Fruit fly (Drosophila melanogaster) whole organism: ENCODE data around the gene CG5500.

Source experiments
- CG8478 ChIP-seq: fragments of >200 bp; optimal IDR thresholded peaks from 2 replicates; lab custom pipeline; 2018; ENCODE audit warnings: inconsistent platforms
- Dll ChIP-seq: fragments of >200 bp; optimal IDR thresholded peaks from 2 replicates; lab custom pipeline; 2017
- EcR ChIP-seq, 2 experiments: fragments of >200 bp; optimal IDR thresholded peaks; 2 replicates each; lab custom pipeline; 2017; ENCODE audit warnings: missing biosample characterization in 2 of 2, missing genetic modification characterization in 2 of 2, missing genetic modification reagents in 2 of 2
- pan ChIP-seq: fragments of >200 bp; optimal IDR thresholded peaks from 2 replicates; lab custom pipeline; 2017
- psq ChIP-seq: fragments of >200 bp; optimal IDR thresholded peaks from 2 replicates; lab custom pipeline; 2017
- usp ChIP-seq: fragments of >200 bp; optimal IDR thresholded peaks from 2 replicates; lab custom pipeline; 2017; ENCODE audit warnings: missing biosample characterization, missing genetic modification characterization, mixed read lengths

CG5500 gene

DNA sequence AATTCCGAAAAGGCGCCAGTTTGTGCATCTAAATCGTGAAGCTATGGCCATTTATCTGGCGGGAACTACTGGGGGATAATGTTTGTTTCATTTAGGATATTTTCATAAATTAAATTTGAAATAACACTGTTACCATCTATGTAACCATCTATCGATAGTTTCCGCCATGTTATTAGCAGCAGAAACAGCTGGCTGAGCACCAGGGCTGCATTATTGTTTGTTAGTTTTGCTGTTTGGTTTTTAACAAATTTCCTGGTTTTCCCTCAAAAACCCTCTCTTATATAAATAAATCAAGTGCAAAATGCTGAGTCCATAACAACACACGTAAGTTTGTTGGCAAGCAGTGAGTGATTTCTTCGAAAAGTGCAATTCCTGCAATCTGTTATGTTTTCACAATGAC is at the start of gene CG5500:
TSS of gene CG5500 (plus strand) at position 199 of the 400 bp plus-strand sequence.
- TF ChIP-seq usp (GFP tag; lab: Kevin White, UChicago) (no peak), pan (lab: Kevin White, UChicago) (no peak), psq (no peak), CG8478 (lab: Kevin White, UChicago) (no peak), Dll (lab: Kevin White, UChicago) (no peak), EcR (GFP tag; optimal IDR thresholded peaks at IDR 0.05; lab: Kevin White, UChicago) (no peak)

DNA sequence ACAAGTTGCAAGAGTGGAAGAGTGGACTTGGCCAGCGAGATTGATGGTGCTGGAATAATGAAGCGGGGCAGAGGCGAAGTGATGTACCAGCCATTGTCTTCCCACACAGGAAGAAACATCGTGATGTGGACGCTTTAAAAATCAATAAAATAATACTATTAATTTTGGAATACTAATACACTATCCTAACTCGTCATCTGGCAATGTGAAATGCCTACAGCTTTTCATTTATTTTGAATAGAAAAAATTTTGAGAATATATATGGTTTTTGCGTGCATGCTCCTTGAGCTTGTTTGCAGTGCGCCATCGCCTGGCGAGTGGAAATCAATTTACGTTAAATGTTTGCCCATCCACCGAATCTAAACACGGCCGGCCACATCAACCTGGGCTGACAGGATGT is 44.6 kb upstream of the CG5500 start:
- TF ChIP-seq psq (no peak), pan (lab: Kevin White, UChicago) (no peak), CG8478 (lab: Kevin White, UChicago) (no peak), Dll (lab: Kevin White, UChicago) (no peak), EcR (GFP tag; optimal IDR thresholded peaks at IDR 0.05; lab: Kevin White, UChicago) (no peak), usp (GFP tag; lab: Kevin White, UChicago) (no peak)

DNA sequence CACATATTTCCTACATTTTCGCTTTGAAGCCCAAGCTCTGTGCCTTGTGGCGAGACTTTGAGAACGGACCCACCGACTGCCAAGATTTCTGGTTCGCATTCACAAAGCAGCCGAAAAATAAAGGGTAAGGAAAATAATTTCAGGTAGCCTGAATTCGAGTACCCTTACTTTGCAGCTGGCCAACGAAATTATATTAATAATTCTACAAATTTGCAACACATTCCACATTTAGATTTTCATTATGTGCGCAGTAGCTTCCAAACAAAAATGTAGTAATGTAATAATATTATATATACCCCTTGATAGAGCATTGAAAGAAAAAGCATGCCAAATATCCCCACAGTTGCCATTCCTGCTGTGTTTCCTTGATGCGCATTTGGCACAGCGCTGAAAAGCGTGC is 30.0 kb upstream of the CG5500 start:
- TF ChIP-seq psq (no peak), usp (GFP tag; lab: Kevin White, UChicago) (no peak), Dll (lab: Kevin White, UChicago) (no peak), EcR (GFP tag; optimal IDR thresholded peaks at IDR 0.05; lab: Kevin White, UChicago) (no peak), pan (lab: Kevin White, UChicago) (no peak), CG8478 (lab: Kevin White, UChicago) (no peak)

DNA sequence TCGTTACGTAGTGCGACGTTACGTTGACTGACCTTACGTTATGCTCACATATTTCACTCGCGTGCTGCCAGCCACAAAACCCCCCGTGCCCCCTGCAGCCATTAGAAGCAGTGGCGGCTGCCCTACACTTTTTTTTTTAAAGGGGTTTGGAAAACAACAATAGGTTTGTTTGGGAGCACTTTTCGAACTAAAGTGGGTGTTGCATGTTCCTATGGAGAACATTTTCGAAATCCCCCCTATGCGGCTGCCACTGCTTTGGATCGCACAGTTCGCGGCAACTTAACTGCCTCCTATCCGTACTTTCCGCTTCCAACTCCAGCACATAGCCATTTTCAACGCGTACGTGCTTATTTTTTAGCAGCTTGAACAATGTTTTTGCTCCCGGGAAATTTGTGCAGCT is 22.7 kb upstream of the CG5500 start:
- TF ChIP-seq psq, result no peak
- TF ChIP-seq Dll (lab: Kevin White, UChicago), result no peak
- no peak for TF ChIP-seq usp (GFP tag; lab: Kevin White, UChicago)
- TF ChIP-seq EcR (GFP tag; optimal IDR thresholded peaks at IDR 0.05; lab: Kevin White, UChicago), result no peak
- no peak for TF ChIP-seq CG8478 (lab: Kevin White, UChicago)
- no peak for TF ChIP-seq pan (lab: Kevin White, UChicago)

DNA sequence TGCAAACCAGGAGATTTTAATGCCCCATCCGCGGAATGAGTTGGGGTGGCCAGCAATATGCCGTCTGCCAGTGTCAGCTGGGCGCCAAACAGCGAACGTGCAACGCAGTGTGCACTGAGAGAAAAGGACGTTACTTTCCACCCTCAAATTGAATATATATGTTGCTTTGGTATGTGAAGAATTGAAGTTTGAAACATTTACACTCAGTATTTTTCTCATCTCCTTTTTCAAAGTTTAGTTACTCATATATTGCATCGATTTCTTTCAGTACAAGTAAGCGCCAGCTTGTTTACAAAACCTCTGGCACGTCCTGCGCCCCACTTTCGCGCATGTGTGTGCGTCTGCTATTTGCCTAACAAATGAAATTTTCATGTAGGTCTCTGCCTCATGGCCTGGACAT is 17.2 kb upstream of the CG5500 start:
- no peak for TF ChIP-seq usp (GFP tag; lab: Kevin White, UChicago)
- no peak for TF ChIP-seq pan (lab: Kevin White, UChicago)
- no peak for TF ChIP-seq CG8478 (lab: Kevin White, UChicago)
- TF ChIP-seq Dll (lab: Kevin White, UChicago), result no peak
- no peak for TF ChIP-seq psq
- TF ChIP-seq EcR (GFP tag; optimal IDR thresholded peaks at IDR 0.05; lab: Kevin White, UChicago), result no peak

DNA sequence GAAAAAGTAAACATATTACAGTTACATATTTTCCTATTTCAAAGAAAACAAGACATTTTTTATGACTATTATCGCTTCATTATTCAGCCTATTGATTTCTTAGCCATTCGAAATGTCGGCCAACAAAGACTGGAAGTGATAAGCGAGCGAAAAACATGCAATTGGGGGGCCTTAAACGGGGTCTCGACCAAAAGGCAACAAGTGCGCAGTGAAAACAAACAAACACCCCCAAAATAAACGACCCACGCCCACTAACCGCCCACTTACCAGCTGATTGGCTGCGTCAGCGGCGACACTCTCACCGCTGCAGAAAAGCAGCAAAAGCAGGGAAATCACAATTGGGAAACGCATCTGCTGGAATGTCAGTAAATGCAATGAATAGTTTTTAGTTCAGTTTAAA is 14.2 kb upstream of the CG5500 start:
- no peak for TF ChIP-seq usp (GFP tag; lab: Kevin White, UChicago)
- TF ChIP-seq Dll (lab: Kevin White, UChicago), result no peak
- TF ChIP-seq EcR (GFP tag; optimal IDR thresholded peaks at IDR 0.05; lab: Kevin White, UChicago), result no peak

DNA sequence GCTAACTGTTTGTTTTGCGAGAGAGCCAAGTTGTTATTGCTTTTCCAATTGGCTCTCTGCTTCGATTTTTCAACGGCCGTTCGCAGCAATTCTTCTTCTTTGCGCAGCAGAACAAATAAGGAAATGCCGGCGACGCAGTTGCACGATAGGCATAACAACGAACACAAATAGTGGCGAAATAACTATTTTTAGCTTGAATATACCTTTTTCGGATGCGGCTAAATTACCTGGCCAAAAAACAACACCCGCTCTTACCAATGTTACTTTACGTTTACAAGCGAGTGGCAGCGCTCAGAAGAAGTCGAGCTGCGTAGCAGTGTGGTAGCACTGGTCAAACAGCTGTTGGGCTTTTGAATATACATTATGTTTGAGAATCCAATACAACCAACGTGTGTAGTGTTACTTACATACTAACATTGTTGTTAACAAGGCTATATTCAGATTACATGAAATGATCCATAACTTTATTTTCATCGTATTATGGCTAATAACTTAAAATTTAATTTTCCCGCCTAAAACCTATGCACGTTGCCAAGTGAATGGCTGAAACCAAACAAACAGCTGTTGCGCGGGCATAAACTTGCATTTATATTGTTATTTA is 13.5 kb upstream of the CG5500 start, which contains the start of the genes Lerp and IntS12:
TSS of gene Lerp (minus strand) at position 283 of the 601 bp plus-strand sequence.
TSS of gene IntS12 (plus strand) at position 529 of the 601 bp plus-strand sequence.
- TF ChIP-seq psq (no peak), CG8478 (lab: Kevin White, UChicago) (no peak), usp (GFP tag; lab: Kevin White, UChicago) (no peak), Dll (lab: Kevin White, UChicago) (no peak), EcR (GFP tag; optimal IDR thresholded peaks at IDR 0.05; lab: Kevin White, UChicago) (no peak), pan (lab: Kevin White, UChicago) (no peak)

DNA sequence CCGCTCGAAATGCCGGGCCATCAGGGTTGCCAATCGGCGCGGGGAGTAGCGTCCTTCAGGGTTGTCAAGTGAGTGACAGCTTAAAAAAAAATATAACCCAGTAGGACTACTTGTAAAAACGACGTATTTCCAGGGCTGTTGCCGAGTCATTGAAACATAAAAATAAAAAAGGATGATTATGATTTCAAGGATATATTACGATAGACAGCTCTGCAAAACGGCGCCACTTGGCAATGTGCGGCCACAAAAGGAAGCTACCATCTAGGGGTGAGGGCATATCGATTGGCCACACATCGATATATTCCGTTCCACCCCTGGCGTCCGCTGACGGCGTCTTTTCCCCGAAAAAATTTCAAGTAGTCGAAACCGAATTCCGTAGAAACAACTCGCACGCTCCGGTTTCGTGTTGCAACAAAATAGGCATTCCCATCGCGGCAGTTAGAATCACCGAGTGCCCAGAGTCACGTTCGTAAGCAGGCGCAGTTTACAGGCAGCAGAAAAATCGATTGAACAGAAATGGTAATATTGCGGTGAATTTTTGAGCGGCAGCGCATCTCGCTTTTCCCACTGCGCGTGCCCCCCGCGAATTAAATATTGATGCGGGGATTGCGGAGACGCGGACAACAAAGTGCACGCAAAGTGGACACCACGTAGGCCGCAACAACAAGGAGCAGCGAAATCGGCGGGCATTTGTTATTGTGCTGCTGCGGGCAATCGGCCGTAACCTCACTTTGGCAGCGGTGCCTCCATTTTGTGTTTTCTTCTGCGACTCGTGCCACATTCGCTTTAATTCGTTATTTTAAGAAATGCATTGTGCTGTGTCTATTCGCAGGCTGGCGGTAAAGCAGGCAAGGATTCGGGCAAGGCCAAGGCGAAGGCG is 9.6 kb upstream of the CG5500 start, which contains the start of the genes ball and His2Av:
TSS of gene ball (minus strand) at position 231 of the 880 bp plus-strand sequence.
TSS of gene His2Av (plus strand) at position 353 of the 880 bp plus-strand sequence.
- TF ChIP-seq pan (lab: Kevin White, UChicago) (no peak), Dll (lab: Kevin White, UChicago) (no peak), psq (no peak), usp (GFP tag; lab: Kevin White, UChicago) (no peak), CG8478 (lab: Kevin White, UChicago) (no peak), EcR (GFP tag; optimal IDR thresholded peaks at IDR 0.05; lab: Kevin White, UChicago) (no peak)

DNA sequence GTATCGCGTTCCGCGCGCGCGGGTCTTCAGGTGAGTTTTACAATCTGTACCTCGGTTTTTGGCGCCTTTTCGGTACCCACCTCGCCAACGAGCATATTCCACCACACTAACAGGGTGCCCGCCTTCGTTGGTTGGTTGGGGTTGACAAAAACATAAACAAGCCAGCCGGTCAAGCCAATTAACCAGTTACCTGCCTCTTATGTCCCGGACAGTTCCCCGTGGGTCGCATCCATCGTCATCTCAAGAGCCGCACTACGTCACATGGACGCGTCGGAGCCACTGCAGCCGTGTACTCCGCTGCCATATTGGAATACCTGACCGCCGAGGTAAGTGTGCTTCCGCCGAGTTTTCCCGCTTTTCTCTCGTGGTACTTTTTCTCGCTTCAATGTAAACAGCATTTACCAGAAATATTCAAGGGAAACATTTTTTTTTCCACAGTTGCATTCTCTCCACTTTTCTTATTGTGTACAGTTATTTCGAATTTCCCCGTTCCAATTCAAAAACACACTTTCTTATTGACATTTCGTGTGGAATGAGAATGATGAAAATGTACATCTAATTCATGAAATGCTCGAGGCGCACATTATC is 8.9 kb upstream of the CG5500 start:
- TF ChIP-seq psq, result no peak
- no peak for TF ChIP-seq Dll (lab: Kevin White, UChicago)
- no peak for TF ChIP-seq EcR (GFP tag; optimal IDR thresholded peaks at IDR 0.05; lab: Kevin White, UChicago)

DNA sequence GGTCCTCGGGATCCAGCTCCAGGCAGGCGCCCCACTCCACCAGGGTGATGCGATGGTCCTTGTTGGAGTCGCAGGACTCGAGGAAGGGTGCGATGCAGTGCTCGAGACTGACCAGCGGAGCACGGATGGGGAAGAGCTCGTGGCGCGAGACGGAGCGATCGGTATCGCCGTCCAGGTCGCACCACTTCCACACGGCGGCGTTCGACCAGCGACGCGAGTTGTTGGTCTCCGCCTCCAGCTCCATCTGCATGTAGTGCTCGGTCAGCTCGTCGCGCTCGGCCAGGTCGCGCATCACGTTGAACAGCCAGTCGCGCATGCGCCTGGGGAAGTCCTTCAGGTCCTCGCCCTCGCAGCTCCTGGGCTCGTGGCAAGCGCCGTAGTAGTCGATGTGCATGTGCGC is 7.0 kb upstream of the CG5500 start:
- no peak for TF ChIP-seq usp (GFP tag; lab: Kevin White, UChicago)
- no peak for TF ChIP-seq Dll (lab: Kevin White, UChicago)
- TF ChIP-seq psq, result no peak
- no peak for TF ChIP-seq EcR (GFP tag; optimal IDR thresholded peaks at IDR 0.05; lab: Kevin White, UChicago)
- no peak for TF ChIP-seq CG8478 (lab: Kevin White, UChicago)
- TF ChIP-seq pan (lab: Kevin White, UChicago), result no peak

DNA sequence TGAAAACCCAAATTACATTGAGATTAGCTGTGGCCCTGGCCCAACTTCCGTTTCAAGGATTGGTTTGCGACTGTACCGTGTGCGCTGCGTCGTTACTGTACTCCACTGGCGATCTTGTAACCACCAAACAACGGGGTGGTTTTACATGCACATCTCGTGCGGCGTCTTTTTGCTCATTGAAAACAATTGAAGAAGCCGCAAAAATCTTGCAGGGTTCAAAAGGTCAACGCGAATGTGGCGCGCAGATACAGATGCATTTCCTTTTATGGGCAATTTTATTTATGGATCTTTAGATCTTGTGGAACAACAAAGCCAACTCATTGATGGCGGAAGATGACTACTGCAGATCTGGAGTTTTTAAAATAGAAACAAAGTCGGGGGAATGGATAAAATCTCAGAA is 5.9 kb upstream of the CG5500 start:
- no peak for TF ChIP-seq Dll (lab: Kevin White, UChicago)
- no peak for TF ChIP-seq usp (GFP tag; lab: Kevin White, UChicago)
- no peak for TF ChIP-seq CG8478 (lab: Kevin White, UChicago)
- TF ChIP-seq psq, result no peak
- no peak for TF ChIP-seq EcR (GFP tag; optimal IDR thresholded peaks at IDR 0.05; lab: Kevin White, UChicago)
- TF ChIP-seq pan (lab: Kevin White, UChicago), result no peak
